Fruit fly (Drosophila melanogaster) whole organism, embryonic: ENCODE results near the gene CG34429.

Experiments used
- BEAF-32 ChIP-seq: fragments of 200-800 bp; sonication (Bioruptor generic); optimal IDR thresholded peaks from 3 replicates; lab custom pipeline; 2017; ENCODE audit warnings: missing biosample characterization, missing genetic modification characterization, mild to moderate bottlenecking, moderate library complexity, missing genetic modification reagents
- CG10274 ChIP-seq: fragments of 200-800 bp; sonication (Bioruptor generic); optimal IDR thresholded peaks from 3 replicates; lab custom pipeline; 2017; ENCODE audit warnings: missing biosample characterization, mild to moderate bottlenecking, missing genetic modification characterization
- CG11247 ChIP-seq: fragments of 200-800 bp; sonication (Bioruptor generic); IDR thresholded peaks from 2 replicates; pipeline ENCODE4 v1.3.6; 2022; ENCODE audit warnings: missing biosample characterization, missing genetic modification characterization
- CG11398 ChIP-seq: fragments of 200-800 bp; sonication (Bioruptor generic); optimal IDR thresholded peaks from 2 replicates; lab custom pipeline; 2016; ENCODE audit warnings: missing biosample characterization, missing genetic modification characterization
- CG11723 ChIP-seq: fragments of 200-800 bp; sonication (Bioruptor generic); optimal IDR thresholded peaks from 2 replicates; lab custom pipeline; 2017; ENCODE audit warnings: missing biosample characterization, mild to moderate bottlenecking, missing genetic modification characterization
- CG12155 ChIP-seq: fragments of 200-800 bp; sonication (Bioruptor generic); optimal IDR thresholded peaks from 3 replicates; lab custom pipeline; 2016; ENCODE audit warnings: missing biosample characterization, missing genetic modification characterization
- CG12769 ChIP-seq: fragments of 200-800 bp; sonication (Bioruptor generic); optimal IDR thresholded peaks from 2 replicates; lab custom pipeline; 2019; ENCODE audit warnings: missing biosample characterization, mild to moderate bottlenecking, missing genetic modification characterization, moderate library complexity
- CG13287 ChIP-seq: fragments of 200-800 bp; sonication (Bioruptor generic); IDR thresholded peaks from 2 replicates; pipeline ENCODE4 v1.3.6; 2022; ENCODE audit warnings: missing biosample characterization, missing genetic modification characterization; ENCODE audit not compliant: partially characterized antibody
- CG14050 ChIP-seq: fragments of 200-800 bp; sonication (Bioruptor generic); IDR thresholded peaks from 3 replicates; pipeline ENCODE4 v1.3.6; 2022; ENCODE audit warnings: missing biosample characterization, missing genetic modification characterization
- CG17328 ChIP-seq: fragments of 200-800 bp; sonication (Bioruptor generic); IDR thresholded peaks from 2 replicates; pipeline ENCODE4 v1.3.6; 2022; ENCODE audit warnings: missing biosample characterization, missing genetic modification characterization
- CG17912 ChIP-seq: fragments of 200-800 bp; sonication (Bioruptor generic); optimal IDR thresholded peaks from 2 replicates; lab custom pipeline; 2018; ENCODE audit warnings: missing biosample characterization, mild to moderate bottlenecking, missing genetic modification characterization
- CG3065 ChIP-seq: fragments of 200-800 bp; sonication (Bioruptor generic); optimal IDR thresholded peaks from 2 replicates; lab custom pipeline; 2016; ENCODE audit warnings: missing biosample characterization, missing genetic modification characterization
- CG32767 ChIP-seq: fragments of 200-800 bp; sonication (Bioruptor generic); IDR thresholded peaks from 2 replicates; pipeline ENCODE4 v1.3.6; 2022; ENCODE audit warnings: missing biosample characterization, missing genetic modification characterization
- CG4328 ChIP-seq: fragments of 200-800 bp; sonication (Bioruptor generic); optimal IDR thresholded peaks from 3 replicates; lab custom pipeline; 2017; ENCODE audit warnings: missing biosample characterization, missing genetic modification reagents, missing genetic modification characterization
- CG4404 ChIP-seq: fragments of 200-800 bp; sonication (Bioruptor generic); IDR thresholded peaks from 2 replicates; pipeline ENCODE4 v1.3.6; 2022; ENCODE audit warnings: missing biosample characterization, missing genetic modification characterization
- CG4707 ChIP-seq: fragments of 200-800 bp; sonication (Bioruptor generic); optimal IDR thresholded peaks from 2 replicates; lab custom pipeline; 2018; ENCODE audit warnings: missing biosample characterization, mild to moderate bottlenecking, missing genetic modification characterization, moderate library complexity
- CG6254 ChIP-seq: fragments of 200-800 bp; sonication (Bioruptor generic); optimal IDR thresholded peaks from 3 replicates; lab custom pipeline; 2017; ENCODE audit warnings: mild to moderate bottlenecking, missing biosample characterization, missing genetic modification reagents, missing genetic modification characterization
- CG7839 ChIP-seq: fragments of 200-800 bp; sonication (Bioruptor generic); optimal IDR thresholded peaks from 3 replicates; lab custom pipeline; 2018; ENCODE audit warnings: missing biosample characterization, mild to moderate bottlenecking, missing genetic modification characterization, moderate library complexity
- CrebB ChIP-seq: fragments of 200-800 bp; sonication (Bioruptor generic); optimal IDR thresholded peaks from 3 replicates; lab custom pipeline; 2018; ENCODE audit warnings: missing biosample characterization, mild to moderate bottlenecking, missing genetic modification characterization
- D19B ChIP-seq: fragments of 200-800 bp; sonication (Bioruptor generic); optimal IDR thresholded peaks from 2 replicates; lab custom pipeline; 2017; ENCODE audit warnings: missing biosample characterization, mild to moderate bottlenecking, missing genetic modification characterization
- Dip2 ChIP-seq: fragments of 200-800 bp; sonication (Bioruptor generic); IDR thresholded peaks from 2 replicates; pipeline ENCODE4 v1.3.6; 2022; ENCODE audit warnings: missing biosample characterization, missing genetic modification characterization
- Doc2 ChIP-seq: fragments of 200-800 bp; sonication (Bioruptor generic); IDR thresholded peaks from 2 replicates; pipeline ENCODE4 v1.3.6; 2022; ENCODE audit warnings: missing biosample characterization, missing genetic modification characterization
- Fer3 ChIP-seq: fragments of 200-800 bp; sonication (Bioruptor generic); optimal IDR thresholded peaks from 2 replicates; lab custom pipeline; 2018; ENCODE audit warnings: missing biosample characterization, mild to moderate bottlenecking, missing genetic modification characterization, moderate library complexity
- Gug ChIP-seq: fragments of 200-800 bp; sonication (Bioruptor generic); IDR thresholded peaks from 4 replicates; pipeline ENCODE4 v1.3.6; 2022; ENCODE audit warnings: missing biosample characterization, missing genetic modification characterization
- MBD-R2 ChIP-seq: fragments of 200-800 bp; sonication (Bioruptor generic); IDR thresholded peaks from 2 replicates; pipeline ENCODE4 v1.3.6; 2022; ENCODE audit warnings: missing biosample characterization, missing genetic modification characterization
- MTF-1 ChIP-seq: fragments of 200-800 bp; sonication (Bioruptor generic); optimal IDR thresholded peaks from 2 replicates; lab custom pipeline; 2018; ENCODE audit warnings: missing biosample characterization, mild to moderate bottlenecking, missing genetic modification characterization, borderline replicate concordance
- Med ChIP-seq: fragments of 200-800 bp; sonication (Bioruptor generic); peaks from one replicate; lab custom pipeline; 2016; ENCODE audit warnings: missing biosample characterization, missing genetic modification characterization, mild to moderate bottlenecking, inconsistent platforms, moderate library complexity
- Poxn ChIP-seq: fragments of 200-800 bp; sonication (Bioruptor generic); IDR thresholded peaks from 2 replicates; pipeline ENCODE4 v1.3.6; 2022; ENCODE audit warnings: missing biosample characterization, missing genetic modification characterization
- Ravus ChIP-seq: fragments of 200-800 bp; sonication (Bioruptor generic); IDR thresholded peaks from 2 replicates; pipeline ENCODE4 v1.3.6; 2022; ENCODE audit warnings: missing biosample characterization, missing genetic modification characterization
- Rx ChIP-seq: fragments of 200-800 bp; sonication (Bioruptor generic); IDR thresholded peaks from 2 replicates; pipeline ENCODE4 v1.3.6; 2022; ENCODE audit warnings: missing biosample characterization, missing genetic modification characterization
- Sox102F ChIP-seq: fragments of 200-800 bp; sonication (Bioruptor generic); optimal IDR thresholded peaks from 2 replicates; lab custom pipeline; 2018; ENCODE audit warnings: missing biosample characterization, mild to moderate bottlenecking, missing genetic modification characterization, moderate library complexity
- Spps ChIP-seq: fragments of 200-800 bp; sonication (Bioruptor generic); optimal IDR thresholded peaks from 2 replicates; lab custom pipeline; 2018; ENCODE audit warnings: missing biosample characterization, mild to moderate bottlenecking, missing genetic modification characterization
- Trl ChIP-seq, 3 experiments: fragments of >200 bp in 2 of 3; fragments of 200-800 bp in 1 of 3; sonication (Bioruptor generic) in 1 of 3; optimal IDR thresholded peaks; 2 replicates in 1 of 3; 3 replicates in 2 of 3; lab custom pipeline; 2016 to 2017; ENCODE audit warnings: missing biosample characterization in 1 of 3, missing genetic modification characterization in 1 of 3
- al ChIP-seq: fragments of 200-800 bp; sonication (Bioruptor generic); IDR thresholded peaks from 2 replicates; pipeline ENCODE4 v1.3.6; 2022; ENCODE audit warnings: missing biosample characterization, missing genetic modification characterization
- bsh ChIP-seq, 2 experiments: fragments of 200-800 bp; sonication (Bioruptor generic); optimal IDR thresholded peaks; 2 replicates each; lab custom pipeline; 2017 to 2018; ENCODE audit warnings: mild to moderate bottlenecking in 2 of 2, missing biosample characterization in 2 of 2, missing genetic modification characterization in 2 of 2, moderate library complexity in 1 of 2
- cato ChIP-seq: fragments of 200-800 bp; sonication (Bioruptor generic); optimal IDR thresholded peaks from 2 replicates; lab custom pipeline; 2016; ENCODE audit warnings: missing biosample characterization, missing genetic modification characterization, borderline replicate concordance
- caup ChIP-seq: fragments of 200-800 bp; sonication (Bioruptor generic); optimal IDR thresholded peaks from 3 replicates; lab custom pipeline; 2017; ENCODE audit warnings: missing biosample characterization, mild to moderate bottlenecking, missing genetic modification characterization, moderate library complexity; ENCODE audit not compliant: severe bottlenecking
- corto ChIP-seq: fragments of 200-800 bp; sonication (Bioruptor generic); optimal IDR thresholded peaks from 2 replicates; lab custom pipeline; 2016; ENCODE audit warnings: missing biosample characterization, mild to moderate bottlenecking, missing genetic modification characterization, moderate library complexity
- da ChIP-seq: fragments of 200-800 bp; sonication (Bioruptor generic); optimal IDR thresholded peaks from 2 replicates; lab custom pipeline; 2016; ENCODE audit warnings: missing biosample characterization, missing genetic modification characterization
- dmrt99B ChIP-seq: fragments of 200-800 bp; sonication (Bioruptor generic); optimal IDR thresholded peaks from 2 replicates; lab custom pipeline; 2018; ENCODE audit warnings: missing biosample characterization, mild to moderate bottlenecking, missing genetic modification characterization, moderate library complexity
- gcm2 ChIP-seq: fragments of 200-800 bp; sonication (Bioruptor generic); optimal IDR thresholded peaks from 2 replicates; lab custom pipeline; 2016; ENCODE audit warnings: missing biosample characterization, missing genetic modification characterization
- mam ChIP-seq: fragments of 200-800 bp; sonication (Bioruptor generic); optimal IDR thresholded peaks from 3 replicates; lab custom pipeline; 2016; ENCODE audit warnings: missing biosample characterization, missing genetic modification characterization
- onecut ChIP-seq: fragments of 200-800 bp; sonication (Bioruptor generic); IDR thresholded peaks from 2 replicates; pipeline ENCODE4 v1.3.6; 2022; ENCODE audit warnings: missing biosample characterization, missing genetic modification characterization
- p53 ChIP-seq: fragments of 200-800 bp; sonication (Bioruptor generic); optimal IDR thresholded peaks from 2 replicates; lab custom pipeline; 2016; ENCODE audit warnings: missing biosample characterization, missing genetic modification characterization
- pros ChIP-seq: fragments of 200-800 bp; sonication (Bioruptor generic); optimal IDR thresholded peaks from 3 replicates; lab custom pipeline; 2019; ENCODE audit warnings: missing biosample characterization, mild to moderate bottlenecking, missing genetic modification characterization, moderate library complexity
- pzg ChIP-seq: fragments of 200-800 bp; sonication (Bioruptor generic); optimal IDR thresholded peaks from 3 replicates; lab custom pipeline; 2018; ENCODE audit warnings: missing biosample characterization, mild to moderate bottlenecking, missing genetic modification characterization, moderate library complexity
- sima ChIP-seq: fragments of 200-800 bp; sonication (Bioruptor generic); optimal IDR thresholded peaks from 2 replicates; lab custom pipeline; 2016; ENCODE audit warnings: missing biosample characterization, missing genetic modification characterization
- sqz ChIP-seq: fragments of 200-800 bp; sonication (Bioruptor generic); optimal IDR thresholded peaks from 3 replicates; lab custom pipeline; 2018; ENCODE audit warnings: missing biosample characterization, mild to moderate bottlenecking, missing genetic modification characterization

Gene CG34429

DNA sequence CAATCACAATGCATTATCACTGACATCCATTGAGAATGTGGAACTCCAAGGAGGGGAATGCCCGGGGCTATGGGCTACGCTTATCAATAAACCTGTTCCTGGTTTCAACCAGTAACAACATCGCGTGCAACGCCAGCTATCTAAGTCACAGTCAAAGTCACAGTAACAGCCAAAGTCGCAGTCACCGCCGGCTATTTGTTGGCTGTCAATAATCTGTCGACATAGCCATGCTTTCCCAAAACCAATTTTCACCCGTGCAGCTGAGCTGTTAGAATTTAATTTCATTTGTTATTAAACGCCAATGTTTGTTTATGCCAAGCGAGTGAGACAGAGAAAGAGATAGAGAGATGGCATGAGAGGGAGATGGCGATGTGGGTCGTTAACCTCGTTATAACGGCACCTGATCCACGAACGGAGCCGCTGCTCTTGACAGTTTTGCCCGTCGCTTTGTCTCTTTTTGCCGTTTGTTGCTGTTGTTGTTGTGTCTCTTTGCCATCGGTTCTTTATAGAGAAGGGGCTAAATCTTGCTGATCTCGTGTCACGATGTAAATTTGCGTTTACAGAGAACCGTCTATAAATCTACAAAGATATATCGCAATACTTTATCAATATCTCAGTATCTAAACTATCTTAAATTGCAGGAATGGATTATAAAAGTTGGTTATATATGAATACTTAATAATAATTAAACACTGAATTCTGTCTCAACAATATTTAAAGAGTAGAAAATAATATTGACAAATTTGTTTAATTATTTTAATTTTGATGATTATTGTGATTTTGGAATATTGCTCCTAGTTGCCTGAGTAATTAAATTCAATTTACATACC, 30.5 kb upstream of the CG34429 start (continued):
- TF ChIP-seq Dip2 (GFP tag; lab: Robert Waterston, UW) (no peak), CG12155 (GFP tag; lab: Kevin White, UChicago) (no peak), CG4328 (GFP tag; lab: Kevin White, UChicago) (no peak), Spps (tag; lab: Kevin White, UChicago) (no peak), MTF-1 (GFP tag; lab: Kevin White, UChicago) (no peak), Gug (no peak), cato (GFP tag; lab: Kevin White, UChicago) (no peak), Fer3 (tag; lab: Kevin White, UChicago) (no peak), CG32767 (GFP tag; lab: Robert Waterston, UW) (no peak), CG4404 (GFP tag; lab: Robert Waterston, UW) (no peak), gcm2 (no peak), CG11247 (GFP tag; lab: Robert Waterston, UW) (no peak), CG17912 (GFP tag; lab: Kevin White, UChicago) (no peak), bsh (GFP tag; optimal IDR thresholded peaks at IDR 0.05; lab: Kevin White, UChicago) (peak in 1 of 2 experiments; percentile 16), p53 (GFP tag; lab: Kevin White, UChicago) (no peak), mam (no peak), pzg (GFP tag; lab: Kevin White, UChicago) (no peak), D19B (GFP tag; lab: Kevin White, UChicago) (no peak), corto (GFP tag; lab: Kevin White, UChicago) (no peak), CG14050 (GFP tag; lab: Robert Waterston, UW) (no peak), Rx (GFP tag; lab: Robert Waterston, UW) (no peak), MBD-R2 (no peak), Doc2 (no peak), CrebB (no peak), CG13287 (peak; percentile 41; the same call in 1 of the 2 replicates), CG6254 (GFP tag; lab: Kevin White, UChicago) (no peak), BEAF-32 (GFP tag; lab: Kevin White, UChicago) (peak; percentile 64), onecut (0 out of 2 replicates have a peak, but pooled peaks have one; percentile 24), CG10274 (no peak), CG12769 (tag; lab: Kevin White, UChicago) (peak; percentile 21), sima (GFP tag; lab: Kevin White, UChicago) (no peak), al (no peak), Sox102F (GFP tag; lab: Kevin White, UChicago) (no peak), Ravus (no peak), caup (GFP tag; lab: Kevin White, UChicago) (no peak), CG17328 (0 out of 2 replicates have a peak, but pooled peaks have one; percentile 44), CG4707 (GFP tag; lab: Kevin White, UChicago) (peak; percentile 59), dmrt99B (tag; lab: Kevin White, UChicago) (no peak), CG11723 (GFP tag; lab: Kevin White, UChicago) (no peak), CG7839 (tag; lab: Kevin White, UChicago) (peak; percentile 42), CG3065 (GFP tag; lab: Kevin White, UChicago) (no peak), CG11398 (peak; percentile 2), da (GFP tag; lab: Kevin White, UChicago) (no peak), pros (GFP tag; lab: Kevin White, UChicago) (peak; percentile 15), Trl (optimal IDR thresholded peaks at IDR 0.05; lab: Kevin White, UChicago) (no peak), Trl (GFP tag; optimal IDR thresholded peaks at IDR 0.05; lab: Kevin White, UChicago) (no peak), Med (GFP tag; lab: Kevin White, UChicago) (peak; percentile 57), sqz (GFP tag; lab: Kevin White, UChicago) (peak; percentile 16), Poxn (GFP tag; lab: Robert Waterston, UW) (no peak)
